Fruit fly (Drosophila melanogaster) whole organism, embryonic: ENCODE measurements around the gene Rnmt.

Experiments used
- Ada2b ChIP-seq: fragments of 200-800 bp; sonication (Bioruptor generic); IDR thresholded peaks from 2 replicates; pipeline ENCODE4 v1.3.6; 2022; ENCODE audit warnings: missing biosample characterization, missing genetic modification characterization
- Aef1 ChIP-seq: fragments of 200-800 bp; sonication (Bioruptor generic); IDR thresholded peaks from 3 replicates; pipeline ENCODE4 v1.3.6; 2022; ENCODE audit warnings: missing biosample characterization, missing genetic modification characterization
- CG10209 ChIP-seq: fragments of 200-800 bp; sonication (Bioruptor generic); optimal IDR thresholded peaks from 3 replicates; lab custom pipeline; 2017; ENCODE audit warnings: missing biosample characterization, mild to moderate bottlenecking, missing genetic modification characterization, missing genetic modification reagents
- CG10654 ChIP-seq: fragments of 200-800 bp; sonication (Bioruptor generic); optimal IDR thresholded peaks from 2 replicates; lab custom pipeline; 2016; ENCODE audit warnings: missing biosample characterization, missing genetic modification characterization
- CG11456 ChIP-seq: fragments of 200-800 bp; sonication (Bioruptor generic); IDR thresholded peaks from 3 replicates; pipeline ENCODE4 v1.3.6; 2022; ENCODE audit warnings: missing biosample characterization, missing genetic modification characterization
- CG11723 ChIP-seq: fragments of 200-800 bp; sonication (Bioruptor generic); optimal IDR thresholded peaks from 2 replicates; lab custom pipeline; 2017; ENCODE audit warnings: missing biosample characterization, mild to moderate bottlenecking, missing genetic modification characterization
- CG13775 ChIP-seq: fragments of 200-800 bp; sonication (Bioruptor generic); optimal IDR thresholded peaks from 3 replicates; lab custom pipeline; 2017; ENCODE audit warnings: missing biosample characterization, mild to moderate bottlenecking, missing genetic modification characterization
- CG1529 ChIP-seq: fragments of 200-800 bp; sonication (Bioruptor generic); optimal IDR thresholded peaks from 3 replicates; lab custom pipeline; 2018; ENCODE audit warnings: missing biosample characterization, missing genetic modification characterization
- CG1603 ChIP-seq: fragments of 200-800 bp; sonication (Bioruptor generic); optimal IDR thresholded peaks from 2 replicates; lab custom pipeline; 2019; ENCODE audit warnings: missing biosample characterization, mild to moderate bottlenecking, missing genetic modification characterization, moderate library complexity
- CG17912 ChIP-seq: fragments of 200-800 bp; sonication (Bioruptor generic); optimal IDR thresholded peaks from 2 replicates; lab custom pipeline; 2018; ENCODE audit warnings: missing biosample characterization, mild to moderate bottlenecking, missing genetic modification characterization
- CG18262 ChIP-seq: fragments of 200-800 bp; optimal IDR thresholded peaks from 3 replicates; lab custom pipeline; 2019; ENCODE audit warnings: missing biosample characterization, mild to moderate bottlenecking, missing genetic modification characterization, moderate library complexity
- CG2129 ChIP-seq: fragments of 200-800 bp; sonication (Bioruptor generic); IDR thresholded peaks from 2 replicates; pipeline ENCODE4 v1.3.6; 2022; ENCODE audit warnings: missing biosample characterization, missing genetic modification characterization; ENCODE audit not compliant: partially characterized antibody
- CG31365 ChIP-seq: fragments of 200-800 bp; sonication (Bioruptor generic); optimal IDR thresholded peaks from 2 replicates; lab custom pipeline; 2018; ENCODE audit warnings: missing biosample characterization, mild to moderate bottlenecking, missing genetic modification characterization
- CG3163 ChIP-seq: fragments of 200-800 bp; sonication (Bioruptor generic); optimal IDR thresholded peaks from 3 replicates; lab custom pipeline; 2016; ENCODE audit warnings: missing biosample characterization, missing genetic modification characterization
- CG3726 ChIP-seq: fragments of 200-800 bp; sonication (Bioruptor generic); IDR thresholded peaks from 3 replicates; pipeline ENCODE4, ENCODE4 v1.3.6; 2022; ENCODE audit warnings: missing biosample characterization, missing genetic modification characterization
- CG42726 ChIP-seq: fragments of 200-800 bp; sonication (Bioruptor generic); IDR thresholded peaks from 2 replicates; pipeline ENCODE4 v1.3.6; 2022; ENCODE audit warnings: missing biosample characterization, missing genetic modification characterization; ENCODE audit not compliant: partially characterized antibody
- CG4424 ChIP-seq: fragments of 200-800 bp; sonication (Bioruptor generic); optimal IDR thresholded peaks from 3 replicates; lab custom pipeline; 2016; ENCODE audit warnings: missing biosample characterization, missing genetic modification characterization
- CG6689 ChIP-seq: fragments of 200-800 bp; sonication (Bioruptor generic); IDR thresholded peaks from 2 replicates; pipeline ENCODE4 v1.3.6; 2022; ENCODE audit warnings: missing biosample characterization, missing genetic modification characterization
- CG7928 ChIP-seq: fragments of 200-800 bp; sonication (Bioruptor generic); optimal IDR thresholded peaks from 2 replicates; lab custom pipeline; 2017; ENCODE audit warnings: missing biosample characterization, mild to moderate bottlenecking, missing genetic modification characterization
- CTCF ChIP-seq: fragments of 200-800 bp; sonication (Bioruptor generic); optimal IDR thresholded peaks from 2 replicates; lab custom pipeline; 2017; ENCODE audit warnings: missing biosample characterization, mild to moderate bottlenecking, missing genetic modification characterization, moderate library complexity
- CoRest ChIP-seq: fragments of 200-800 bp; sonication (Bioruptor generic); optimal IDR thresholded peaks from 3 replicates; lab custom pipeline; 2018; ENCODE audit warnings: missing biosample characterization, mild to moderate bottlenecking, missing genetic modification characterization, moderate library complexity
- Dad ChIP-seq: fragments of 200-800 bp; sonication (Bioruptor generic); optimal IDR thresholded peaks from 3 replicates; lab custom pipeline; 2016; ENCODE audit warnings: missing biosample characterization, missing genetic modification characterization
- Doc2 ChIP-seq: fragments of 200-800 bp; sonication (Bioruptor generic); IDR thresholded peaks from 2 replicates; pipeline ENCODE4 v1.3.6; 2022; ENCODE audit warnings: missing biosample characterization, missing genetic modification characterization
- Eip74EF ChIP-seq, 2 experiments: fragments of 200-800 bp in 1 of 2; fragments of >200 bp in 1 of 2; sonication (Bioruptor generic) in 1 of 2; optimal IDR thresholded peaks; 2 replicates each; lab custom pipeline; 2017 to 2019; ENCODE audit warnings: missing biosample characterization in 2 of 2, missing genetic modification characterization in 2 of 2, mild to moderate bottlenecking in 1 of 2, moderate library complexity in 1 of 2
- HmgD ChIP-seq: fragments of 200-800 bp; sonication (Bioruptor generic); optimal IDR thresholded peaks from 3 replicates; lab custom pipeline; 2016; ENCODE audit warnings: missing biosample characterization, missing genetic modification characterization
- Lpt ChIP-seq: fragments of >200 bp; optimal IDR thresholded peaks from 2 replicates; lab custom pipeline; 2018; ENCODE audit warnings: missing biosample characterization, missing genetic modification characterization
- MTF-1 ChIP-seq: fragments of 200-800 bp; sonication (Bioruptor generic); optimal IDR thresholded peaks from 2 replicates; lab custom pipeline; 2018; ENCODE audit warnings: missing biosample characterization, mild to moderate bottlenecking, missing genetic modification characterization, borderline replicate concordance
- Optix ChIP-seq: fragments of 200-800 bp; sonication (Bioruptor generic); IDR thresholded peaks from 3 replicates; pipeline ENCODE4 v1.3.6; 2022; ENCODE audit warnings: missing biosample characterization, missing genetic modification characterization
- Spps ChIP-seq: fragments of 200-800 bp; sonication (Bioruptor generic); optimal IDR thresholded peaks from 2 replicates; lab custom pipeline; 2018; ENCODE audit warnings: missing biosample characterization, mild to moderate bottlenecking, missing genetic modification characterization
- Vsx1 ChIP-seq: fragments of 200-800 bp; sonication (Bioruptor generic); optimal IDR thresholded peaks from 2 replicates; lab custom pipeline; 2017; ENCODE audit warnings: missing biosample characterization, mild to moderate bottlenecking, missing genetic modification characterization, missing genetic modification reagents
- ato ChIP-seq: fragments of 200-800 bp; sonication (Bioruptor generic); IDR thresholded peaks from 2 replicates; pipeline ENCODE4 v1.3.6; 2022; ENCODE audit warnings: missing biosample characterization, missing genetic modification characterization; ENCODE audit not compliant: partially characterized antibody
- bab2 ChIP-seq: fragments of 200-800 bp; sonication (Bioruptor generic); optimal IDR thresholded peaks from 2 replicates; lab custom pipeline; 2016; ENCODE audit warnings: missing biosample characterization, missing genetic modification characterization
- btn ChIP-seq: fragments of 200-800 bp; sonication (Bioruptor generic); optimal IDR thresholded peaks from 2 replicates; lab custom pipeline; 2016; ENCODE audit warnings: missing biosample characterization, missing genetic modification characterization
- cad ChIP-seq: fragments of >200 bp; optimal IDR thresholded peaks from 2 replicates; lab custom pipeline; 2017; ENCODE audit warnings: missing biosample characterization, missing genetic modification characterization
- croc ChIP-seq: fragments of 200-800 bp; sonication (Bioruptor generic); conservative IDR thresholded peaks from 3 replicates; pipeline ENCODE4 v1.3.6; 2022; ENCODE audit warnings: missing biosample characterization, missing genetic modification characterization
- crp ChIP-seq, 2 experiments: fragments of 200-800 bp; sonication (Bioruptor generic); optimal IDR thresholded peaks; 2 replicates in 1 of 2; 3 replicates in 1 of 2; lab custom pipeline; 2017; ENCODE audit warnings: missing biosample characterization in 2 of 2, missing genetic modification characterization in 2 of 2, mild to moderate bottlenecking in 1 of 2, moderate library complexity in 1 of 2
- exex ChIP-seq: fragments of 200-800 bp; sonication (Bioruptor generic); optimal IDR thresholded peaks from 4 replicates; lab custom pipeline; 2018; ENCODE audit warnings: missing biosample characterization, mild to moderate bottlenecking, missing genetic modification characterization, moderate library complexity
- gem ChIP-seq: fragments of 200-800 bp; sonication (Bioruptor generic); optimal IDR thresholded peaks from 2 replicates; lab custom pipeline; 2019; ENCODE audit warnings: missing biosample characterization, mild to moderate bottlenecking, missing genetic modification characterization, moderate library complexity
- grau ChIP-seq: fragments of 200-800 bp; optimal IDR thresholded peaks from 3 replicates; lab custom pipeline; 2019; ENCODE audit warnings: missing biosample characterization, mild to moderate bottlenecking, missing genetic modification characterization, moderate library complexity
- hbn ChIP-seq: fragments of 200-800 bp; sonication (Bioruptor generic); IDR thresholded peaks from 2 replicates; pipeline ENCODE4 v1.3.6; 2022; ENCODE audit warnings: missing biosample characterization, missing genetic modification characterization; ENCODE audit not compliant: partially characterized antibody
- her ChIP-seq: fragments of 200-800 bp; sonication (Bioruptor generic); optimal IDR thresholded peaks from 2 replicates; lab custom pipeline; 2016; ENCODE audit warnings: missing biosample characterization, missing genetic modification characterization
- ken ChIP-seq: fragments of 200-800 bp; sonication (Bioruptor generic); IDR thresholded peaks from 3 replicates; pipeline ENCODE4 v1.3.6; 2022; ENCODE audit warnings: missing biosample characterization, missing genetic modification characterization
- lilli ChIP-seq: fragments of 200-800 bp; sonication (Bioruptor generic); optimal IDR thresholded peaks from 3 replicates; lab custom pipeline; 2016; ENCODE audit warnings: missing biosample characterization, missing genetic modification characterization
- row ChIP-seq: fragments of 200-800 bp; sonication (Bioruptor generic); IDR thresholded peaks from 3 replicates; pipeline ENCODE4 v1.3.6; 2022; ENCODE audit warnings: missing biosample characterization, missing genetic modification characterization
- run ChIP-seq: fragments of 200-800 bp; sonication (Bioruptor generic); optimal IDR thresholded peaks from 3 replicates; lab custom pipeline; 2018; ENCODE audit warnings: missing biosample characterization, mild to moderate bottlenecking, missing genetic modification characterization
- salm ChIP-seq: fragments of 200-800 bp; sonication (Bioruptor generic); optimal IDR thresholded peaks from 2 replicates; lab custom pipeline; 2018; ENCODE audit warnings: missing biosample characterization, mild to moderate bottlenecking, missing genetic modification characterization
- scrt ChIP-seq: fragments of 200-800 bp; sonication (Bioruptor generic); optimal IDR thresholded peaks from 2 replicates; lab custom pipeline; 2018; ENCODE audit warnings: missing biosample characterization, mild to moderate bottlenecking, missing genetic modification characterization, moderate library complexity
- sna ChIP-seq: fragments of 200-800 bp; sonication (Bioruptor generic); IDR thresholded peaks from 2 replicates; pipeline ENCODE4 v1.3.6; 2022; ENCODE audit warnings: missing biosample characterization, missing genetic modification characterization; ENCODE audit not compliant: partially characterized antibody
- sob ChIP-seq: fragments of 200-800 bp; sonication (Bioruptor generic); IDR thresholded peaks from 2 replicates; pipeline ENCODE4 v1.3.6; 2022; ENCODE audit warnings: missing biosample characterization, missing genetic modification characterization
- tgo ChIP-seq: fragments of 200-800 bp; sonication (Bioruptor generic); IDR thresholded peaks from 3 replicates; pipeline ENCODE4 v1.3.6; 2022; ENCODE audit warnings: missing biosample characterization, missing genetic modification characterization
- wdn ChIP-seq: fragments of 200-800 bp; sonication (Bioruptor generic); IDR thresholded peaks from 2 replicates; pipeline ENCODE4 v1.3.6; 2022; ENCODE audit warnings: missing biosample characterization, missing genetic modification characterization

The Rnmt gene

DNA sequence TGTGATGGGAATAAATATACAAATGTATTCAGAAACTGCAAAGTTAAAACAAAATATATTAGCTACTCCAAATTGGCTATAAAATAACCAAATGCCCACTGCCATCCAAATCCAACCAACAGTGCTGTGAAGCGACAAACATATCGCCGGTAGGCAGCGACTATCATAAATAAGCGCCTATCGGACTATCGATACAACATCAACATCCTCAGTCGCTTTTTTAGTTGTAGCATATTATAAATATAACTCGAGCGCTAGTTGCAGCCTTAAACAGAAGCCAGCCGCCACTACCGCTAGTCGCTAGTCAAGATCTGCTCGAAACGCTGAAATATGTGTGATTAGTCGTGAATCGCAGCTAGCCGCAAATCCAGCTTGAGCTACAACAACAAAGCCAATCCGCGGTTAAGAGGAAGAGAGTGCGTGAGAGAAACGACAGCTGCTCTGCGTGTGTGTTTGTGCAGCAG is 29.6 kb downstream of the Rnmt start (continued):
- TF ChIP-seq cad (GFP tag; lab: Kevin White, UChicago) (no peak), Optix (GFP tag; lab: Robert Waterston, UW) (no peak), CG3163 (GFP tag; lab: Kevin White, UChicago) (no peak), crp (GFP tag; optimal IDR thresholded peaks at IDR 0.05; lab: Kevin White, UChicago) (peak in 1 of 2 experiments; percentile 36), CG1603 (tag; lab: Kevin White, UChicago) (no peak), CG17912 (GFP tag; lab: Kevin White, UChicago) (no peak), wdn (GFP tag; lab: Robert Waterston, UW) (no peak), bab2 (GFP tag; lab: Kevin White, UChicago) (peak; percentile 24), CG7928 (GFP tag; lab: Kevin White, UChicago) (no peak), grau (tag; lab: Kevin White, UChicago) (no peak), ato (GFP tag; lab: Robert Waterston, UW) (peak; percentile 87), CG18262 (tag; lab: Kevin White, UChicago) (no peak), row (GFP tag; lab: Robert Waterston, UW) (peak; percentile 82), gem (tag; lab: Kevin White, UChicago) (no peak), hbn (GFP tag; lab: Robert Waterston, UW) (peak; percentile 65), her (GFP tag; lab: Kevin White, UChicago) (peak; percentile 15), CG10654 (GFP tag; lab: Kevin White, UChicago) (no peak), tgo (no peak), ken (no peak), CG11723 (GFP tag; lab: Kevin White, UChicago) (no peak), Vsx1 (GFP tag; lab: Kevin White, UChicago) (no peak), salm (no peak), Ada2b (GFP tag; lab: Robert Waterston, UW) (no peak), Lpt (GFP tag; lab: Kevin White, UChicago) (no peak), CG11456 (no peak; the same call in none of the 3 replicates), croc (GFP tag; lab: Robert Waterston, UW) (no peak), CG4424 (GFP tag; lab: Kevin White, UChicago) (peak; percentile 28), Doc2 (GFP tag; lab: Robert Waterston, UW) (no peak), CG13775 (no peak), scrt (GFP tag; lab: Kevin White, UChicago) (no peak), Dad (peak; percentile 8), sob (no peak), CG6689 (GFP tag; lab: Robert Waterston, UW) (no peak), btn (GFP tag; lab: Kevin White, UChicago) (no peak), Eip74EF (GFP tag; optimal IDR thresholded peaks at IDR 0.05; lab: Kevin White, UChicago) (no peak), MTF-1 (GFP tag; lab: Kevin White, UChicago) (no peak), CG42726 (GFP tag; lab: Robert Waterston, UW) (peak; percentile 95), exex (no peak), CG2129 (GFP tag; lab: Robert Waterston, UW) (peak; percentile 70), HmgD (GFP tag; lab: Kevin White, UChicago) (peak; percentile 14), CoRest (tag; lab: Kevin White, UChicago) (no peak), run (tag; lab: Kevin White, UChicago) (no peak), CG1529 (GFP tag; lab: Kevin White, UChicago) (no peak), CG3726 (GFP tag; lab: Robert Waterston, UW) (no peak), Aef1 (GFP tag; lab: Robert Waterston, UW) (no peak; the same call in 1 of the 3 replicates), Spps (tag; lab: Kevin White, UChicago) (no peak), CTCF (GFP tag; lab: Kevin White, UChicago) (no peak), CG31365 (peak; percentile 28), CG10209 (GFP tag; lab: Kevin White, UChicago) (no peak), lilli (GFP tag; lab: Kevin White, UChicago) (peak; percentile 44), sna (GFP tag; lab: Robert Waterston, UW) (peak; percentile 65)
